Worm (Caenorhabditis elegans) whole organism, L4 larva: Measurements from ENCODE around the gene nasp-1.

ENCODE experiments used
- F10B5.3 ChIP-seq: sonication (generic microtip); optimal IDR thresholded peaks from 2 replicates; lab custom pipeline; 2016; ENCODE audit warnings: mild to moderate bottlenecking, missing genetic modification characterization, missing compliant biosample characterization
- R02D3.7 ChIP-seq: fragments of 150-350 bp; sonication (generic microtip); optimal IDR thresholded peaks from 3 replicates; lab custom pipeline; 2014; ENCODE audit warnings: missing biosample characterization, missing genetic modification characterization
- Y105C5A.15 ChIP-seq: fragments of 200-800 bp; sonication (Bioruptor generic); IDR thresholded peaks from 2 replicates; pipeline ENCODE4 v1.3.6; 2022; ENCODE audit warnings: missing genetic modification characterization, missing compliant biosample characterization
- Y5F2A.4 ChIP-seq: fragments of 200-800 bp; sonication (Bioruptor generic); optimal IDR thresholded peaks from 2 replicates; lab custom pipeline; 2018; ENCODE audit warnings: mild to moderate bottlenecking, missing genetic modification characterization, missing compliant biosample characterization
- aly-2 ChIP-seq: sonication (generic microtip); optimal IDR thresholded peaks from 2 replicates; lab custom pipeline; 2018; ENCODE audit warnings: missing biosample characterization, missing genetic modification characterization
- ceh-28 ChIP-seq: fragments of 150-350 bp; optimal IDR thresholded peaks from 2 replicates; lab custom pipeline; 2014; ENCODE audit warnings: missing biosample characterization, missing genetic modification reagents, missing genetic modification characterization
- ceh-32 ChIP-seq: sonication (generic microtip); optimal IDR thresholded peaks from 2 replicates; lab custom pipeline; 2016; ENCODE audit warnings: mild to moderate bottlenecking, missing genetic modification characterization, missing compliant biosample characterization; ENCODE audit not compliant: poor library complexity
- ceh-62 ChIP-seq: sonication (generic microtip); optimal IDR thresholded peaks from 2 replicates; lab custom pipeline; 2017; ENCODE audit warnings: missing biosample characterization, missing genetic modification characterization
- ces-1 ChIP-seq: fragments of 150-350 bp; sonication (generic microtip); optimal IDR thresholded peaks from 4 replicates; lab custom pipeline; 2014; ENCODE audit warnings: missing biosample characterization, missing genetic modification reagents, missing genetic modification characterization
- cey-2 ChIP-seq: sonication (generic microtip); optimal IDR thresholded peaks from 3 replicates; lab custom pipeline; 2017; ENCODE audit warnings: missing genetic modification characterization, mild to moderate bottlenecking, missing compliant biosample characterization, antibody characterized with exemption, borderline replicate concordance; ENCODE audit not compliant: insufficient read depth
- ctbp-1 ChIP-seq: fragments of 200-800 bp; sonication (Bioruptor generic); IDR thresholded peaks from 2 replicates; pipeline ENCODE4 v1.3.6; 2022; ENCODE audit warnings: missing genetic modification reagents, missing genetic modification characterization, missing compliant biosample characterization
- daf-19 ChIP-seq: fragments of 200-800 bp; sonication (Bioruptor generic); conservative IDR thresholded peaks from 2 replicates; pipeline ENCODE4 v1.3.6; 2022; ENCODE audit warnings: missing genetic modification characterization, missing compliant biosample characterization
- daf-8 ChIP-seq: fragments of 200-800 bp; sonication (Bioruptor generic); IDR thresholded peaks from 2 replicates; pipeline ENCODE4 v1.3.6; 2022; ENCODE audit warnings: missing genetic modification characterization, missing compliant biosample characterization
- dpl-1 ChIP-seq: fragments of 150-350 bp; optimal IDR thresholded peaks from 2 replicates; lab custom pipeline; 2014; ENCODE audit warnings: missing biosample characterization, missing genetic modification reagents, missing genetic modification characterization
- egl-27 ChIP-seq: sonication (generic microtip); optimal IDR thresholded peaks from 3 replicates; lab custom pipeline; 2017; ENCODE audit warnings: missing biosample characterization, missing genetic modification reagents, missing genetic modification characterization
- egl-43 ChIP-seq: fragments of 200-800 bp; sonication (Bioruptor generic); IDR thresholded peaks from 2 replicates; pipeline ENCODE4 v1.3.6; 2022; ENCODE audit warnings: missing genetic modification reagents, missing genetic modification characterization, missing compliant biosample characterization
- fkh-10 ChIP-seq: fragments of 150-350 bp; optimal IDR thresholded peaks from 2 replicates; lab custom pipeline; 2014; ENCODE audit warnings: missing biosample characterization, missing genetic modification reagents, missing genetic modification characterization
- hif-1 ChIP-seq, 2 experiments: sonication (generic microtip); optimal IDR thresholded peaks; 2 replicates each; lab custom pipeline; 2016 to 2017; ENCODE audit warnings: missing compliant biosample characterization in 2 of 2, missing genetic modification characterization in 2 of 2, missing genetic modification reagents in 2 of 2, missing genotype in 2 of 2, mild to moderate bottlenecking in 1 of 2
- hlh-11 ChIP-seq: fragments of 200-800 bp; sonication (Bioruptor generic); optimal IDR thresholded peaks from 2 replicates; lab custom pipeline; 2018; ENCODE audit warnings: mild to moderate bottlenecking, missing genetic modification characterization, missing compliant biosample characterization
- hlh-30 ChIP-seq: sonication (generic microtip); optimal IDR thresholded peaks from 2 replicates; lab custom pipeline; 2017; ENCODE audit warnings: antibody characterized with exemption, mild to moderate bottlenecking, missing genetic modification characterization, missing compliant biosample characterization; ENCODE audit not compliant: insufficient read depth
- jun-1 ChIP-seq: fragments of 150-350 bp; optimal IDR thresholded peaks from 2 replicates; lab custom pipeline; 2014; ENCODE audit warnings: missing biosample characterization, missing genetic modification reagents, missing genetic modification characterization
- lim-7 ChIP-seq: fragments of 200-800 bp; sonication (Bioruptor generic); IDR thresholded peaks from 2 replicates; pipeline ENCODE4 v1.3.6; 2022; ENCODE audit warnings: missing genetic modification characterization, missing compliant biosample characterization
- lin-1 ChIP-seq: fragments of 200-800 bp; sonication (Bioruptor generic); IDR thresholded peaks from 2 replicates; pipeline ENCODE4 v1.3.6; 2022; ENCODE audit warnings: missing genetic modification reagents, missing genetic modification characterization, missing compliant biosample characterization
- mdl-1 ChIP-seq, 2 experiments: fragments of 150-350 bp in 1 of 2; sonication (generic microtip) in 1 of 2; optimal IDR thresholded peaks; 2 replicates each; lab custom pipeline; 2014 to 2017; ENCODE audit warnings: missing biosample characterization in 2 of 2, missing genetic modification characterization in 2 of 2
- mdt-29 ChIP-seq: fragments of 200-800 bp; sonication (Bioruptor generic); IDR thresholded peaks from 2 replicates; pipeline ENCODE4 v1.3.6; 2022; ENCODE audit warnings: missing genetic modification reagents, missing genetic modification characterization, missing compliant biosample characterization
- mep-1 ChIP-seq: fragments of 150-350 bp; sonication (generic microtip); optimal IDR thresholded peaks from 3 replicates; lab custom pipeline; 2014; ENCODE audit warnings: missing biosample characterization, missing genetic modification characterization
- mes-2 ChIP-seq: sonication (generic microtip); optimal IDR thresholded peaks from 2 replicates; lab custom pipeline; 2016; ENCODE audit warnings: missing genotype, mild to moderate bottlenecking, missing genetic modification characterization, missing compliant biosample characterization; ENCODE audit not compliant: poor library complexity, severe bottlenecking
- mxl-3 ChIP-seq: fragments of 200-800 bp; sonication (Bioruptor generic); optimal IDR thresholded peaks from 2 replicates; lab custom pipeline; 2018; ENCODE audit warnings: mild to moderate bottlenecking, missing genetic modification characterization, missing compliant biosample characterization
- nhr-102 ChIP-seq: sonication (generic microtip); optimal IDR thresholded peaks from 2 replicates; lab custom pipeline; 2016; ENCODE audit warnings: mild to moderate bottlenecking, missing genetic modification characterization, moderate library complexity, missing compliant biosample characterization
- nhr-111 ChIP-seq: fragments of 200-800 bp; sonication (Bioruptor generic); optimal IDR thresholded peaks from 2 replicates; lab custom pipeline; 2018; ENCODE audit warnings: mild to moderate bottlenecking, missing genetic modification characterization, missing compliant biosample characterization
- nhr-25 ChIP-seq: sonication (generic microtip); optimal IDR thresholded peaks from 2 replicates; lab custom pipeline; 2017; ENCODE audit warnings: missing genetic modification characterization, mild to moderate bottlenecking, missing compliant biosample characterization, antibody characterized with exemption, moderate library complexity, borderline replicate concordance; ENCODE audit not compliant: insufficient read depth
- nhr-28 ChIP-seq: fragments of 150-350 bp; optimal IDR thresholded peaks from 2 replicates; lab custom pipeline; 2014; ENCODE audit warnings: missing biosample characterization, missing genetic modification characterization
- nhr-42 ChIP-seq: fragments of 200-800 bp; sonication (Bioruptor generic); IDR thresholded peaks from 2 replicates; pipeline ENCODE4 v1.3.6; 2022; ENCODE audit warnings: missing genetic modification characterization, missing compliant biosample characterization
- nhr-48 ChIP-seq: sonication (generic microtip); optimal IDR thresholded peaks from 2 replicates; lab custom pipeline; 2016; ENCODE audit warnings: mild to moderate bottlenecking, missing genetic modification characterization, missing compliant biosample characterization
- nhr-6 ChIP-seq: fragments of 150-350 bp; optimal IDR thresholded peaks from 2 replicates; lab custom pipeline; 2014; ENCODE audit warnings: missing biosample characterization, missing genetic modification characterization
- pqm-1 ChIP-seq: sonication (generic microtip); optimal IDR thresholded peaks from 2 replicates; lab custom pipeline; 2017; ENCODE audit warnings: missing biosample characterization, missing genetic modification characterization
- rbr-2 ChIP-seq: sonication (generic microtip); optimal IDR thresholded peaks from 2 replicates; lab custom pipeline; 2016; ENCODE audit warnings: missing genotype, missing genetic modification characterization, missing compliant biosample characterization
- set-16 ChIP-seq: fragments of 200-800 bp; sonication (Bioruptor generic); IDR thresholded peaks from 2 replicates; pipeline ENCODE4 v1.3.6; 2022; ENCODE audit warnings: missing genetic modification reagents, missing genetic modification characterization, missing compliant biosample characterization
- spr-3 ChIP-seq: fragments of 200-800 bp; sonication (Bioruptor generic); optimal IDR thresholded peaks from 2 replicates; lab custom pipeline; 2018; ENCODE audit warnings: mild to moderate bottlenecking, missing genetic modification characterization, missing compliant biosample characterization
- unc-39 ChIP-seq: sonication (generic microtip); optimal IDR thresholded peaks from 2 replicates; lab custom pipeline; 2017; ENCODE audit warnings: missing biosample characterization, missing genetic modification characterization
- unc-62 ChIP-seq, 3 experiments: fragments of 150-350 bp in 1 of 3; sonication (generic microtip); optimal IDR thresholded peaks in 2 of 3; peaks in 1 of 3; 1 replicate in 1 of 3; 2 replicates in 2 of 3; lab custom pipeline; 2014 to 2017; ENCODE audit warnings: missing biosample characterization in 3 of 3, missing genetic modification characterization in 3 of 3, missing genetic modification reagents in 3 of 3, missing genotype in 1 of 3
- vab-7 ChIP-seq: fragments of 200-800 bp; sonication (Bioruptor generic); IDR thresholded peaks from 2 replicates; pipeline ENCODE4 v1.3.6; 2022; ENCODE audit warnings: missing genetic modification reagents, missing genetic modification characterization, missing compliant biosample characterization

nasp-1 gene

ce11 chrII:11126312-11127000, 20.0 kb downstream of the nasp-1 start, which contains the start of the genes rps-9 and lsm-1 (continued):
- TF ChIP-seq unc-62 (GFP tag; optimal IDR thresholded peaks at IDR 0.05 in 1 of 2; lab: Kevin White, UChicago) (no peak), unc-62 (tag; optimal IDR thresholded peaks at IDR 0.05; lab: Kevin White, UChicago) (no peak), egl-43 (no peak), nhr-111 (no peak), Y5F2A.4 (GFP tag; lab: Kevin White, UChicago) (no peak), ces-1 (no peak), cey-2 (tag; lab: Kevin White, UChicago) (no peak), pqm-1 (tag; lab: Kevin White, UChicago) (no peak), unc-39 (tag; lab: Kevin White, UChicago) (no peak), nhr-6 (tag; lab: Kevin White, UChicago) (peak; percentile 23), ceh-28 (no peak), hif-1 (tag; optimal IDR thresholded peaks at IDR 0.05; lab: Kevin White, UChicago) (peak in 1 of 2 experiments; percentile 64), daf-19 (GFP tag; lab: Robert Waterston, UW) (no peak), Y105C5A.15 (GFP tag; lab: Robert Waterston, UW) (no peak), spr-3 (no peak), rbr-2 (tag; lab: Kevin White, UChicago) (peak; percentile 43), ceh-62 (tag; lab: Kevin White, UChicago) (no peak), mep-1 (tag; lab: Kevin White, UChicago) (peak; percentile 71), mxl-3 (GFP tag; lab: Kevin White, UChicago) (no peak), nhr-48 (no peak), nhr-42 (GFP tag; lab: Robert Waterston, UW) (no peak), fkh-10 (GFP tag; lab: Kevin White, UChicago) (peak; percentile 40), set-16 (no peak), dpl-1 (GFP tag; lab: Kevin White, UChicago) (peak; percentile 63), vab-7 (GFP tag; lab: Robert Waterston, UW) (no peak), aly-2 (no peak), F10B5.3 (no peak), daf-8 (no peak), nhr-28 (tag; lab: Kevin White, UChicago) (peak; percentile 5), hlh-30 (peak; percentile 58), lin-1 (no peak), R02D3.7 (tag; lab: Kevin White, UChicago) (no peak), ceh-32 (tag; lab: Kevin White, UChicago) (no peak), jun-1 (tag; lab: Kevin White, UChicago) (no peak), mdl-1 (tag; optimal IDR thresholded peaks at IDR 0.05; lab: Kevin White, UChicago) (no peak), nhr-25 (no peak), ctbp-1 (GFP tag; lab: Robert Waterston, UW) (no peak), mdt-29 (GFP tag; lab: Robert Waterston, UW) (no peak), nhr-102 (tag; lab: Kevin White, UChicago) (no peak), hlh-11 (tag; lab: Kevin White, UChicago) (peak; percentile 57), egl-27 (tag; lab: Kevin White, UChicago) (no peak)

ce11 chrII:11127364-11127763, 21.0 kb downstream of the nasp-1 start, which contains the start of gene F40F8.1:
Gene F40F8.1 (plus strand): TSS chrII:11127664.
- TF ChIP-seq lim-7: no peak
- no peak for TF ChIP-seq unc-39 (tag; lab: Kevin White, UChicago)
- TF ChIP-seq mes-2 (tag; lab: Kevin White, UChicago): no peak
- no peak for TF ChIP-seq aly-2
